Worm (Caenorhabditis elegans) whole organism, L3 larva: ENCODE results near the gene R03D7.15.

ENCODE experiments used
- R02D3.7 ChIP-seq: fragments of 150-350 bp; optimal IDR thresholded peaks from 2 replicates; lab custom pipeline; 2014; ENCODE audit warnings: missing biosample characterization, missing genetic modification characterization
- ZK546.5 ChIP-seq: sonication (generic microtip); optimal IDR thresholded peaks from 2 replicates; lab custom pipeline; 2017; ENCODE audit warnings: missing biosample characterization, missing genetic modification characterization
- aly-2 ChIP-seq: fragments of 150-350 bp; optimal IDR thresholded peaks from 2 replicates; lab custom pipeline; 2014; ENCODE audit warnings: missing biosample characterization, missing genetic modification characterization
- ama-1 ChIP-seq: fragments of 150-350 bp; optimal IDR thresholded peaks from 2 replicates; lab custom pipeline; 2018
- ceh-16 ChIP-seq: sonication (generic microtip); optimal IDR thresholded peaks from 2 replicates; lab custom pipeline; 2017; ENCODE audit warnings: missing biosample characterization, missing genetic modification characterization
- ceh-28 ChIP-seq: fragments of 150-350 bp; optimal IDR thresholded peaks from 2 replicates; lab custom pipeline; 2014; ENCODE audit warnings: missing biosample characterization, missing genetic modification reagents, missing genetic modification characterization
- daf-12 ChIP-seq: fragments of 150-350 bp; optimal IDR thresholded peaks from 2 replicates; lab custom pipeline; 2014; ENCODE audit warnings: missing biosample characterization, missing genetic modification reagents, missing genetic modification characterization
- egl-5 ChIP-seq: fragments of 150-350 bp; optimal IDR thresholded peaks from 2 replicates; lab custom pipeline; 2017; ENCODE audit warnings: missing biosample characterization, missing genetic modification reagents, missing genetic modification characterization, inconsistent platforms
- elt-1 ChIP-seq: fragments of 150-350 bp; optimal IDR thresholded peaks from 2 replicates; lab custom pipeline; 2014; ENCODE audit warnings: missing biosample characterization, missing genetic modification characterization
- elt-3 ChIP-seq, 3 experiments: fragments of 150-350 bp in 1 of 3; sonication (generic microtip) in 2 of 3; optimal IDR thresholded peaks; 2 replicates in 2 of 3; 4 replicates in 1 of 3; lab custom pipeline; 2014 to 2017; ENCODE audit warnings: missing biosample characterization in 3 of 3, missing genetic modification characterization in 3 of 3
- eor-1 ChIP-seq, 2 experiments: fragments of 150-350 bp; optimal IDR thresholded peaks; 2 replicates each; lab custom pipeline; 2014 to 2018; ENCODE audit warnings: missing biosample characterization in 2 of 2, missing genetic modification characterization in 2 of 2
- fos-1 ChIP-seq: fragments of 150-350 bp; optimal IDR thresholded peaks from 2 replicates; lab custom pipeline; 2014; ENCODE audit warnings: missing biosample characterization, missing genetic modification characterization
- hmg-11 ChIP-seq: sonication (generic microtip); optimal IDR thresholded peaks from 2 replicates; lab custom pipeline; 2016; ENCODE audit warnings: missing genetic modification characterization, missing compliant biosample characterization
- jun-1 ChIP-seq: fragments of 150-350 bp; optimal IDR thresholded peaks from 2 replicates; lab custom pipeline; 2014; ENCODE audit warnings: missing biosample characterization, missing genetic modification reagents, missing genetic modification characterization
- lin-15B ChIP-seq: fragments of 150-350 bp; optimal IDR thresholded peaks from 2 replicates; lab custom pipeline; 2014; ENCODE audit warnings: missing biosample characterization, missing genetic modification characterization
- lin-39 ChIP-seq: fragments of 150-350 bp; optimal IDR thresholded peaks from 2 replicates; lab custom pipeline; 2018; ENCODE audit warnings: missing biosample characterization, missing genetic modification reagents, missing genetic modification characterization
- lsy-12 ChIP-seq: sonication (generic microtip); optimal IDR thresholded peaks from 2 replicates; lab custom pipeline; 2016; ENCODE audit warnings: mild to moderate bottlenecking, missing genetic modification characterization, missing compliant biosample characterization
- mdl-1 ChIP-seq: fragments of 150-350 bp; optimal IDR thresholded peaks from 2 replicates; lab custom pipeline; 2014; ENCODE audit warnings: missing biosample characterization, missing genetic modification characterization
- mml-1 ChIP-seq: fragments of 150-350 bp; sonication (generic microtip); optimal IDR thresholded peaks from 3 replicates; lab custom pipeline; 2014; ENCODE audit warnings: missing biosample characterization, missing genetic modification characterization
- nfya-1 ChIP-seq: sonication (generic microtip); optimal IDR thresholded peaks from 2 replicates; lab custom pipeline; 2017; ENCODE audit warnings: missing genetic modification characterization, mild to moderate bottlenecking, missing compliant biosample characterization, antibody characterized with exemption, moderate library complexity; ENCODE audit not compliant: insufficient read depth
- nhr-11 ChIP-seq: fragments of 150-350 bp; optimal IDR thresholded peaks from 2 replicates; lab custom pipeline; 2014; ENCODE audit warnings: missing biosample characterization, missing genetic modification characterization
- nhr-12 ChIP-seq: fragments of 150-350 bp; optimal IDR thresholded peaks from 2 replicates; lab custom pipeline; 2014; ENCODE audit warnings: missing biosample characterization, missing genetic modification characterization
- nhr-23 ChIP-seq: fragments of 150-350 bp; optimal IDR thresholded peaks from 2 replicates; lab custom pipeline; 2014; ENCODE audit warnings: missing biosample characterization, missing genetic modification reagents, missing genetic modification characterization
- nhr-237 ChIP-seq: fragments of 150-350 bp; optimal IDR thresholded peaks from 2 replicates; lab custom pipeline; 2014; ENCODE audit warnings: missing biosample characterization, missing genetic modification characterization
- nhr-28 ChIP-seq: fragments of 150-350 bp; optimal IDR thresholded peaks from 2 replicates; lab custom pipeline; 2014; ENCODE audit warnings: missing biosample characterization, missing genetic modification characterization
- nhr-43 ChIP-seq: sonication (generic microtip); optimal IDR thresholded peaks from 2 replicates; lab custom pipeline; 2016; ENCODE audit warnings: mild to moderate bottlenecking, missing genetic modification characterization, missing compliant biosample characterization; ENCODE audit not compliant: poor library complexity, severe bottlenecking
- nhr-67 ChIP-seq: fragments of 150-350 bp; optimal IDR thresholded peaks from 2 replicates; lab custom pipeline; 2014; ENCODE audit warnings: missing biosample characterization, missing genetic modification characterization
- nhr-76 ChIP-seq: fragments of 150-350 bp; sonication (generic microtip); optimal IDR thresholded peaks from 5 replicates; lab custom pipeline; 2014; ENCODE audit warnings: missing biosample characterization, missing genetic modification characterization
- nhr-77 ChIP-seq: fragments of 150-350 bp; optimal IDR thresholded peaks from 2 replicates; lab custom pipeline; 2014; ENCODE audit warnings: missing biosample characterization, missing genetic modification characterization
- pha-4 ChIP-seq: fragments of 150-350 bp; optimal IDR thresholded peaks from 2 replicates; lab custom pipeline; 2014; ENCODE audit warnings: missing biosample characterization, missing genetic modification reagents, missing genetic modification characterization
- pqm-1 ChIP-seq: fragments of 150-350 bp; optimal IDR thresholded peaks from 2 replicates; lab custom pipeline; 2017; ENCODE audit warnings: missing biosample characterization, missing genetic modification characterization, inconsistent platforms
- sea-2 ChIP-seq: fragments of 150-350 bp; sonication (generic microtip); optimal IDR thresholded peaks from 4 replicates; lab custom pipeline; 2014; ENCODE audit warnings: missing biosample characterization, missing genetic modification reagents, missing genetic modification characterization
- skn-1 ChIP-seq: fragments of 150-350 bp; optimal IDR thresholded peaks from 2 replicates; lab custom pipeline; 2014; ENCODE audit warnings: missing biosample characterization, missing genetic modification characterization
- snpc-4 ChIP-seq: fragments of 150-350 bp; optimal IDR thresholded peaks from 2 replicates; lab custom pipeline; 2014; ENCODE audit warnings: missing biosample characterization, missing genetic modification characterization
- tbx-2 ChIP-seq: sonication (generic microtip); optimal IDR thresholded peaks from 2 replicates; lab custom pipeline; 2016; ENCODE audit warnings: mild to moderate bottlenecking, missing genetic modification characterization, missing compliant biosample characterization
- unc-39 ChIP-seq: sonication (generic microtip); optimal IDR thresholded peaks from 4 replicates; lab custom pipeline; 2017; ENCODE audit warnings: missing biosample characterization, missing genetic modification characterization
- unc-62 ChIP-seq: fragments of 150-350 bp; sonication (generic microtip); optimal IDR thresholded peaks from 4 replicates; lab custom pipeline; 2014; ENCODE audit warnings: missing biosample characterization, missing genetic modification reagents, missing genetic modification characterization
- zag-1 ChIP-seq: fragments of 150-350 bp; optimal IDR thresholded peaks from 2 replicates; lab custom pipeline; 2014; ENCODE audit warnings: missing biosample characterization, missing genetic modification characterization
- ztf-11 ChIP-seq: fragments of 150-350 bp; optimal IDR thresholded peaks from 2 replicates; lab custom pipeline; 2014; ENCODE audit warnings: missing biosample characterization, missing genetic modification characterization
- ztf-4 ChIP-seq: fragments of 150-350 bp; optimal IDR thresholded peaks from 2 replicates; lab custom pipeline; 2014; ENCODE audit warnings: missing biosample characterization, missing genetic modification characterization

The R03D7.15 gene

DNA sequence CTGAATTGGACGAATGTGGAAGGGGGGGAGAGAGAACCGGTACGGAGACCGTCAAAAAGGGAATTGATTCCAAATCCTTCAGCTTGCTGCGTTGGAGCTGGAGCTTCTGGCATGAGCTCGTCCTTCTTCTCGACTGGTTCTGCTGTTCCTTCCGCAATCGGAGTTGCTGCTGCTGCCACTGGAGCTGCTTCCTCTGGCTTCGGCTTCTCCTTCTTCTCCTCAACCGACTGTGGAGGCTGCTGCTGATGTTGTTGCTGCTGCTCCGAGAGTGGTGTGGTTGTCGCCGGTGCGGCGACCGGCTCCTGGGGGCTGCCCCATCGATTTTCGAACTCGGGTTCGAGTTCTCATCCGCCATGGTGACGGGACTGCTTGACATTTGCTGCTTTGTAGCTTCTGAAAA, 7.2 kb upstream of the R03D7.15 start, which contains the start of gene R03D7.2:
Gene R03D7.2, minus strand, starts transcription at position 399 of the 400 bp plus-strand sequence.
- TF ChIP-seq nhr-67 (tag; lab: Kevin White, UChicago), result no peak
- no peak for TF ChIP-seq eor-1 (tag; optimal IDR thresholded peaks at IDR 0.05; lab: Kevin White, UChicago)
- no peak for TF ChIP-seq pqm-1 (tag; lab: Kevin White, UChicago)
- TF ChIP-seq nhr-43 (tag; lab: Kevin White, UChicago), result no peak
- no peak for TF ChIP-seq zag-1 (tag; lab: Kevin White, UChicago)
- no peak for TF ChIP-seq jun-1 (tag; lab: Kevin White, UChicago)
- no peak for TF ChIP-seq hmg-11 (tag; lab: Kevin White, UChicago)
- no peak for TF ChIP-seq lin-15B
- no peak for TF ChIP-seq nfya-1 (tag; lab: Kevin White, UChicago)
- no peak for TF ChIP-seq egl-5 (tag; lab: Kevin White, UChicago)

DNA sequence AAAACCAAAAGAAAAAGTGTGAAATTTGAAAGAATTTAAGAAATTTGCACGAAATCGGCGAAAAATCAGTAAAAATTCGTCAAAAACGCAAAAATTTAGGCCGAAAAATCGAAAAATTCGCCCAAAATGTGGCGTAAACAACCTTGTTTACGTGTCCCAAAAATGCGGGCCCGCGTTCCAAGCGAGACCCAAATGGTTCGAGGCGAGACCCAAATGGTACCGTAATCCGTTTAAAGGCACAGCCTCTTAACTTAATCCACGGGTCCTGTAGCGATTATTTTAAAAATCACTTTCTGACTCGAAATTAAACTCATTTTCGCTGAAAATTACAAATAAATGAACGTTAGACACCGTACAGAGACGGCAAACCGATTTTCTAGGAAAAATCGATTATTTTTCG, 6.7 kb upstream of the R03D7.15 start:
- TF ChIP-seq nfya-1 (tag; lab: Kevin White, UChicago) (no peak), elt-1 (tag; lab: Kevin White, UChicago) (no peak), lsy-12 (tag; lab: Kevin White, UChicago) (no peak), nhr-11 (tag; lab: Kevin White, UChicago) (no peak), unc-62 (no peak), fos-1 (tag; lab: Kevin White, UChicago) (no peak), R02D3.7 (tag; lab: Kevin White, UChicago) (no peak), ceh-16 (tag; lab: Kevin White, UChicago) (no peak), nhr-28 (no peak), daf-12 (tag; lab: Kevin White, UChicago) (no peak), ceh-28 (tag; lab: Kevin White, UChicago) (no peak), zag-1 (tag; lab: Kevin White, UChicago) (no peak), pha-4 (tag; lab: Kevin White, UChicago) (no peak), skn-1 (tag; lab: Kevin White, UChicago) (no peak), ama-1 (lab: Kevin White, UChicago) (no peak), nhr-237 (tag; lab: Kevin White, UChicago) (no peak), jun-1 (tag; lab: Kevin White, UChicago) (no peak), eor-1 (tag; optimal IDR thresholded peaks at IDR 0.05; lab: Kevin White, UChicago) (no peak), ZK546.5 (no peak), ztf-4 (tag; lab: Kevin White, UChicago) (no peak)

DNA sequence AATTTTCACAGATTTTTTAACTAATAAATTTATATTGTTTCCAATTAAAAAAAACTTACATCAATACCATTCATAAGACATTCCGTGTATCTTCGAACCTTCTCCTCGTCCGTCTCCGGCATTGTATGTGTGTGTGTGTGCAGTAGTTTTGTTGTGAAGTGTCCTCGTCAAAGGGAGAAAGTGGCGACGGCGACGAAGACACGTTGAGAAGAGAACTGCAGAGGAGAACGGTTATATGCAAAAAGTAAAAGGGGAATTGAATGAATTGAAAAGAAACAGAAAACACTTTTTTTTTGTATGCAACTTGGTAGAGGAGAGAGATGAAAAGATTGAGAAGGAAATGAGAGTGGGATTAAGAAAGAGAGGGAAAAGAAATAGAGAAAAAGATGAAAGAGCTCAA, 3.4 kb downstream of the R03D7.15 start:
- TF ChIP-seq jun-1 (tag; lab: Kevin White, UChicago) (no peak), mml-1 (no peak), ceh-28 (tag; lab: Kevin White, UChicago) (no peak), mdl-1 (tag; lab: Kevin White, UChicago) (no peak), nhr-77 (tag; lab: Kevin White, UChicago) (no peak), elt-3 (tag; optimal IDR thresholded peaks at IDR 0.05; lab: Kevin White, UChicago) (no peak), pha-4 (tag; lab: Kevin White, UChicago) (no peak), sea-2 (GFP tag; lab: Kevin White, UChicago) (no peak), aly-2 (tag; lab: Kevin White, UChicago) (no peak), R02D3.7 (tag; lab: Kevin White, UChicago) (no peak), unc-62 (no peak), nhr-11 (tag; lab: Kevin White, UChicago) (no peak), unc-39 (no peak), ztf-11 (tag; lab: Kevin White, UChicago) (no peak), elt-1 (tag; lab: Kevin White, UChicago) (no peak)

DNA sequence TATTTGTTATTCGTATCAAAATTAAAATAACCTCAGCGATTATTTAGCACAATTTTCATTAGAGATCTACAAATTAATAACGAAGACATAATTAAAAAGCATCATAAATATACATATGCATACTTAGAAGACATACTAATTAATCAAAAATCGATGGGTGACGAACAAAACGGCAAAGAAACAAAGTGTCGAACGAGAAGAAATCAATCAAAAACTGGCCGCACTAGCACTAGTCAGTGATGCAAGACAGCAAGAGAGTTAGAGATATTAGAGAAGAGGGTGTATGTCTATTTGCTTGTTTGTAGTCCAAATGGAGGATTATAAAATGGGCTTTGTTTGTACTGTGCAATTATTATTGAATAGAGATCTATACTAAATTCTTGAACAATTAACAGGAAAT, 4.8 kb downstream of the R03D7.15 start:
- TF ChIP-seq pha-4 (tag; lab: Kevin White, UChicago) (peak; percentile 28), nhr-76 (tag; lab: Kevin White, UChicago) (no peak), hmg-11 (tag; lab: Kevin White, UChicago) (peak; percentile 13), nhr-23 (tag; lab: Kevin White, UChicago) (peak; percentile 5), tbx-2 (tag; lab: Kevin White, UChicago) (no peak), egl-5 (tag; lab: Kevin White, UChicago) (no peak), snpc-4 (tag; lab: Kevin White, UChicago) (peak; percentile 20), elt-3 (tag; optimal IDR thresholded peaks at IDR 0.05; lab: Kevin White, UChicago) (no peak), fos-1 (tag; lab: Kevin White, UChicago) (no peak), elt-1 (tag; lab: Kevin White, UChicago) (no peak), lin-39 (peak; percentile 65), nhr-12 (tag; lab: Kevin White, UChicago) (no peak), nfya-1 (tag; lab: Kevin White, UChicago) (peak; percentile 59)
